Fruit fly (Drosophila melanogaster) whole organism, prepupa: Measurements from ENCODE around the gene CG34007.

Experiments used
- CG10631 ChIP-seq: fragments of 200-800 bp; sonication (Bioruptor generic); optimal IDR thresholded peaks from 2 replicates; lab custom pipeline; 2016; ENCODE audit warnings: missing biosample characterization, missing genetic modification characterization
- CG10669 ChIP-seq: fragments of 200-800 bp; sonication (Bioruptor generic); optimal IDR thresholded peaks from 3 replicates; lab custom pipeline; 2018; ENCODE audit warnings: missing biosample characterization, mild to moderate bottlenecking, missing genetic modification characterization, moderate library complexity
- CG11294 ChIP-seq: fragments of 200-800 bp; sonication (Bioruptor generic); IDR thresholded peaks from 2 replicates; pipeline ENCODE4 v1.3.6; 2022; ENCODE audit warnings: missing biosample characterization, missing genetic modification characterization
- CG11762 ChIP-seq: fragments of 200-800 bp; sonication (Bioruptor generic); optimal IDR thresholded peaks from 3 replicates; lab custom pipeline; 2016; ENCODE audit warnings: missing biosample characterization, missing genetic modification characterization; ENCODE audit not compliant: insufficient read depth
- CG11902 ChIP-seq: fragments of 200-800 bp; sonication (Bioruptor generic); optimal IDR thresholded peaks from 3 replicates; lab custom pipeline; 2016; ENCODE audit warnings: missing biosample characterization, missing genetic modification characterization
- CG15336 ChIP-seq: fragments of 200-800 bp; sonication (Bioruptor generic); IDR thresholded peaks from 2 replicates; pipeline ENCODE4 v1.3.6; 2022; ENCODE audit warnings: missing biosample characterization, missing genetic modification characterization
- CG1621 ChIP-seq: fragments of 200-800 bp; sonication (Bioruptor generic); optimal IDR thresholded peaks from 3 replicates; lab custom pipeline; 2018; ENCODE audit warnings: missing biosample characterization, mild to moderate bottlenecking, missing genetic modification characterization
- CG16779 ChIP-seq: fragments of 200-800 bp; sonication (Bioruptor generic); optimal IDR thresholded peaks from 3 replicates; lab custom pipeline; 2017; ENCODE audit warnings: missing biosample characterization, mild to moderate bottlenecking, missing genetic modification characterization
- CG31627 ChIP-seq: fragments of 200-800 bp; sonication (Bioruptor generic); optimal IDR thresholded peaks from 3 replicates; lab custom pipeline; 2016; ENCODE audit warnings: missing biosample characterization, missing genetic modification characterization
- CG32006 ChIP-seq: fragments of 200-800 bp; sonication (Bioruptor generic); optimal IDR thresholded peaks from 3 replicates; lab custom pipeline; 2017; ENCODE audit warnings: missing biosample characterization, mild to moderate bottlenecking, missing genetic modification characterization
- CG34406 ChIP-seq: fragments of 200-800 bp; sonication (Bioruptor generic); optimal IDR thresholded peaks from 3 replicates; lab custom pipeline; 2016; ENCODE audit warnings: missing biosample characterization, missing genetic modification characterization
- CG3919 ChIP-seq: fragments of 200-800 bp; sonication (Bioruptor generic); optimal IDR thresholded peaks from 3 replicates; lab custom pipeline; 2016; ENCODE audit warnings: missing biosample characterization, missing genetic modification characterization
- CG4318 ChIP-seq: fragments of 200-800 bp; sonication (Bioruptor generic); optimal IDR thresholded peaks from 3 replicates; lab custom pipeline; 2017; ENCODE audit warnings: missing biosample characterization, mild to moderate bottlenecking, missing genetic modification characterization
- CG6276 ChIP-seq: fragments of 200-800 bp; sonication (Bioruptor generic); optimal IDR thresholded peaks from 2 replicates; lab custom pipeline; 2017; ENCODE audit warnings: missing biosample characterization, mild to moderate bottlenecking, missing genetic modification characterization
- CG6792 ChIP-seq: fragments of 200-800 bp; sonication (Bioruptor generic); optimal IDR thresholded peaks from 3 replicates; lab custom pipeline; 2016; ENCODE audit warnings: missing biosample characterization, missing genetic modification characterization
- CG6808 ChIP-seq: fragments of 200-800 bp; sonication (Bioruptor generic); optimal IDR thresholded peaks from 3 replicates; lab custom pipeline; 2017; ENCODE audit warnings: missing biosample characterization, missing genetic modification characterization, mild to moderate bottlenecking, moderate library complexity, missing genetic modification reagents
- CG6854 ChIP-seq: fragments of 200-800 bp; sonication (Bioruptor generic); optimal IDR thresholded peaks from 2 replicates; lab custom pipeline; 2017; ENCODE audit warnings: missing biosample characterization, mild to moderate bottlenecking, missing genetic modification characterization
- CG7368 ChIP-seq: fragments of 200-800 bp; sonication (Bioruptor generic); optimal IDR thresholded peaks from 3 replicates; lab custom pipeline; 2016; ENCODE audit warnings: missing biosample characterization, missing genetic modification characterization
- CG8319 ChIP-seq: fragments of 200-800 bp; sonication (Bioruptor generic); optimal IDR thresholded peaks from 3 replicates; lab custom pipeline; 2016; ENCODE audit warnings: missing biosample characterization, missing genetic modification characterization
- CG8632 ChIP-seq: fragments of 200-800 bp; sonication (Bioruptor generic); optimal IDR thresholded peaks from 3 replicates; lab custom pipeline; 2016; ENCODE audit warnings: missing biosample characterization, missing genetic modification characterization
- CG9139 ChIP-seq: fragments of 200-800 bp; sonication (Bioruptor generic); optimal IDR thresholded peaks from 3 replicates; lab custom pipeline; 2017; ENCODE audit warnings: missing biosample characterization, mild to moderate bottlenecking, missing genetic modification characterization
- Eip75B ChIP-seq: fragments of 200-800 bp; sonication (Bioruptor generic); optimal IDR thresholded peaks from 3 replicates; lab custom pipeline; 2016; ENCODE audit warnings: missing biosample characterization, missing genetic modification characterization
- Eip78C ChIP-seq: fragments of 200-800 bp; sonication (Bioruptor generic); peaks from one replicate; lab custom pipeline; 2016; ENCODE audit warnings: missing biosample characterization, missing genetic modification characterization
- Eip93F ChIP-seq: fragments of 200-800 bp; sonication (Bioruptor generic); optimal IDR thresholded peaks from 2 replicates; lab custom pipeline; 2016; ENCODE audit warnings: missing biosample characterization, mild to moderate bottlenecking, missing genetic modification characterization
- Ets21C ChIP-seq: fragments of 200-800 bp; sonication (Bioruptor generic); optimal IDR thresholded peaks from 3 replicates; lab custom pipeline; 2016; ENCODE audit warnings: missing biosample characterization, missing genetic modification characterization
- Ets96B ChIP-seq: fragments of 200-800 bp; optimal IDR thresholded peaks from 2 replicates; lab custom pipeline; 2019; ENCODE audit warnings: missing biosample characterization, mild to moderate bottlenecking, missing genetic modification characterization, moderate library complexity
- Gug ChIP-seq: fragments of 200-800 bp; sonication (Bioruptor generic); IDR thresholded peaks from 2 replicates; pipeline ENCODE4 v1.3.6; 2022; ENCODE audit warnings: missing biosample characterization, missing genetic modification characterization
- Hr38 ChIP-seq: sonication (Bioruptor generic); optimal IDR thresholded peaks from 2 replicates; lab custom pipeline; 2016; ENCODE audit warnings: missing biosample characterization, missing genetic modification characterization
- Hr4 ChIP-seq: fragments of 200-800 bp; sonication (Bioruptor generic); optimal IDR thresholded peaks from 3 replicates; lab custom pipeline; 2016; ENCODE audit warnings: missing biosample characterization, missing genetic modification characterization
- Lpt ChIP-seq: fragments of 200-800 bp; sonication (Bioruptor generic); optimal IDR thresholded peaks from 3 replicates; lab custom pipeline; 2016; ENCODE audit warnings: missing biosample characterization, missing genetic modification characterization
- Met ChIP-seq: fragments of 200-800 bp; sonication (Bioruptor generic); optimal IDR thresholded peaks from 3 replicates; lab custom pipeline; 2016; ENCODE audit warnings: missing biosample characterization, missing genetic modification characterization
- OdsH ChIP-seq: fragments of 200-800 bp; sonication (Bioruptor generic); optimal IDR thresholded peaks from 3 replicates; lab custom pipeline; 2016; ENCODE audit warnings: missing biosample characterization, missing genetic modification characterization
- Smox ChIP-seq: fragments of 200-800 bp; sonication (Bioruptor generic); optimal IDR thresholded peaks from 3 replicates; lab custom pipeline; 2016; ENCODE audit warnings: missing biosample characterization, missing genetic modification characterization
- Sox14 ChIP-seq: fragments of 200-800 bp; sonication (Bioruptor generic); optimal IDR thresholded peaks from 3 replicates; lab custom pipeline; 2016; ENCODE audit warnings: missing biosample characterization, missing genetic modification characterization
- achi ChIP-seq: fragments of 200-800 bp; sonication (Bioruptor generic); optimal IDR thresholded peaks from 3 replicates; lab custom pipeline; 2016; ENCODE audit warnings: missing biosample characterization, missing genetic modification characterization
- acj6 ChIP-seq: fragments of 200-800 bp; sonication (Bioruptor generic); optimal IDR thresholded peaks from 3 replicates; lab custom pipeline; 2016; ENCODE audit warnings: missing biosample characterization, missing genetic modification characterization
- dac ChIP-seq: fragments of 200-800 bp; sonication (Bioruptor generic); optimal IDR thresholded peaks from 2 replicates; lab custom pipeline; 2017; ENCODE audit warnings: missing biosample characterization, mild to moderate bottlenecking, missing genetic modification characterization
- esn ChIP-seq: fragments of 200-800 bp; sonication (Bioruptor generic); optimal IDR thresholded peaks from 2 replicates; lab custom pipeline; 2016; ENCODE audit warnings: missing biosample characterization, mild to moderate bottlenecking, missing genetic modification characterization, moderate library complexity
- fd59A ChIP-seq: fragments of 200-800 bp; sonication (Bioruptor generic); optimal IDR thresholded peaks from 2 replicates; lab custom pipeline; 2017; ENCODE audit warnings: missing biosample characterization, mild to moderate bottlenecking, missing genetic modification characterization, missing genetic modification reagents
- fd85E ChIP-seq: fragments of 200-800 bp; sonication (Bioruptor generic); optimal IDR thresholded peaks from 3 replicates; lab custom pipeline; 2016; ENCODE audit warnings: missing biosample characterization, missing genetic modification characterization
- fkh ChIP-seq: fragments of 200-800 bp; sonication (Bioruptor generic); optimal IDR thresholded peaks from 3 replicates; lab custom pipeline; 2017; ENCODE audit warnings: missing biosample characterization, mild to moderate bottlenecking, missing genetic modification characterization, moderate library complexity
- lz ChIP-seq: fragments of 200-800 bp; sonication (Bioruptor generic); optimal IDR thresholded peaks from 3 replicates; lab custom pipeline; 2016; ENCODE audit warnings: missing biosample characterization, missing genetic modification characterization
- net ChIP-seq: fragments of 200-800 bp; sonication (Bioruptor generic); optimal IDR thresholded peaks from 3 replicates; lab custom pipeline; 2016; ENCODE audit warnings: missing biosample characterization, missing genetic modification characterization
- pdm3 ChIP-seq: fragments of 200-800 bp; sonication (Bioruptor generic); optimal IDR thresholded peaks from 3 replicates; lab custom pipeline; 2016; ENCODE audit warnings: missing biosample characterization, missing genetic modification characterization
- salr ChIP-seq, 2 experiments: fragments of 200-800 bp; sonication (Bioruptor generic); optimal IDR thresholded peaks; 3 replicates each; lab custom pipeline; 2016 to 2018; ENCODE audit warnings: missing biosample characterization in 2 of 2, missing genetic modification characterization in 2 of 2, mild to moderate bottlenecking in 1 of 2
- ss ChIP-seq, 2 experiments: fragments of 200-800 bp; sonication (Bioruptor generic); optimal IDR thresholded peaks; 2 replicates in 1 of 2; 3 replicates in 1 of 2; lab custom pipeline; 2017 to 2018; ENCODE audit warnings: mild to moderate bottlenecking in 2 of 2, missing biosample characterization in 2 of 2, missing genetic modification characterization in 2 of 2, moderate library complexity in 1 of 2
- svp ChIP-seq: fragments of 200-800 bp; sonication (Bioruptor generic); peaks from one replicate; lab custom pipeline; 2016; ENCODE audit warnings: missing biosample characterization, missing genetic modification characterization
- vri ChIP-seq: fragments of 200-800 bp; sonication (Bioruptor generic); optimal IDR thresholded peaks from 3 replicates; lab custom pipeline; 2016; ENCODE audit warnings: missing biosample characterization, mild to moderate bottlenecking, missing genetic modification characterization

CG34007 gene

dm6 chr2L:20478549-20479238 lies 16.1 kb upstream of the CG34007 start (continued):
- TF ChIP-seq Ets96B (tag; lab: Kevin White, UChicago) (peak; percentile 21), dac (GFP tag; lab: Kevin White, UChicago) (no peak), acj6 (GFP tag; lab: Kevin White, UChicago) (peak; percentile 26), CG15336 (GFP tag; lab: Robert Waterston, UW) (peak; percentile 71), OdsH (GFP tag; lab: Kevin White, UChicago) (peak; percentile 34), pdm3 (GFP tag; lab: Kevin White, UChicago) (peak; percentile 28), Ets21C (GFP tag; lab: Kevin White, UChicago) (no peak), CG7368 (GFP tag; lab: Kevin White, UChicago) (no peak), CG11762 (GFP tag; lab: Kevin White, UChicago) (no peak), svp (peak; percentile 61), fd85E (GFP tag; lab: Kevin White, UChicago) (no peak), lz (GFP tag; lab: Kevin White, UChicago) (no peak), fkh (GFP tag; lab: Kevin White, UChicago) (no peak), vri (no peak), achi (GFP tag; lab: Kevin White, UChicago) (peak; percentile 51), CG3919 (GFP tag; lab: Kevin White, UChicago) (peak; percentile 25), CG34406 (no peak), CG6854 (GFP tag; lab: Kevin White, UChicago) (no peak), CG6808 (GFP tag; lab: Kevin White, UChicago) (no peak), Hr38 (GFP tag; lab: Kevin White, UChicago) (no peak), CG6792 (GFP tag; lab: Kevin White, UChicago) (no peak), CG4318 (GFP tag; lab: Kevin White, UChicago) (peak; percentile 34), Hr4 (GFP tag; lab: Kevin White, UChicago) (peak; percentile 34), CG32006 (GFP tag; lab: Kevin White, UChicago) (peak; percentile 67), Eip93F (GFP tag; lab: Kevin White, UChicago) (no peak), Gug (GFP tag; lab: Robert Waterston, UW) (0 out of 2 replicates have a peak, but pooled peaks have one; percentile 11), Lpt (GFP tag; lab: Kevin White, UChicago) (peak; percentile 8), ss (GFP tag; optimal IDR thresholded peaks at IDR 0.05; lab: Kevin White, UChicago) (no peak), net (GFP tag; lab: Kevin White, UChicago) (peak; percentile 8), Smox (no peak), CG8632 (GFP tag; lab: Kevin White, UChicago) (no peak)

dm6 chr2L:20479694-20480093 lies 15.1 kb upstream of the CG34007 start:
- no peak for TF ChIP-seq CG11902 (GFP tag; lab: Kevin White, UChicago)
- TF ChIP-seq CG16779 (tag; lab: Kevin White, UChicago) = no peak
- TF ChIP-seq CG6854 (GFP tag; lab: Kevin White, UChicago) = no peak
- TF ChIP-seq CG1621 = no peak
- no peak for TF ChIP-seq CG8319
- peak; percentile 20 for TF ChIP-seq CG10631 (GFP tag; lab: Kevin White, UChicago)
- peak; percentile 44; the same call in 1 of the 2 replicates for TF ChIP-seq Gug (GFP tag; lab: Robert Waterston, UW)
- TF ChIP-seq Ets21C (GFP tag; lab: Kevin White, UChicago) = no peak
- no peak for TF ChIP-seq CG8632 (GFP tag; lab: Kevin White, UChicago)
- TF ChIP-seq CG10669 (GFP tag; lab: Kevin White, UChicago) = no peak
- peak; percentile 9 for TF ChIP-seq Ets96B (tag; lab: Kevin White, UChicago)
- TF ChIP-seq salr (GFP tag; optimal IDR thresholded peaks at IDR 0.05; lab: Kevin White, UChicago) = no peak
- TF ChIP-seq Eip75B (GFP tag; lab: Kevin White, UChicago) = no peak
- TF ChIP-seq Smox = no peak
- TF ChIP-seq acj6 (GFP tag; lab: Kevin White, UChicago) = no peak
- no peak for TF ChIP-seq CG11294 (GFP tag; lab: Robert Waterston, UW)
- no peak for TF ChIP-seq esn (GFP tag; lab: Kevin White, UChicago)
- TF ChIP-seq pdm3 (GFP tag; lab: Kevin White, UChicago) = peak; percentile 3
- TF ChIP-seq CG6276 (GFP tag; lab: Kevin White, UChicago) = peak; percentile 26
- no peak for TF ChIP-seq Eip93F (GFP tag; lab: Kevin White, UChicago)
- TF ChIP-seq CG6808 (GFP tag; lab: Kevin White, UChicago) = no peak
- TF ChIP-seq Met (GFP tag; lab: Kevin White, UChicago) = no peak
- no peak for TF ChIP-seq fd59A (GFP tag; lab: Kevin White, UChicago)
- TF ChIP-seq net (GFP tag; lab: Kevin White, UChicago) = no peak
- TF ChIP-seq Eip78C (GFP tag; lab: Kevin White, UChicago) = peak; percentile 57
- TF ChIP-seq Sox14 (GFP tag; lab: Kevin White, UChicago) = no peak
- TF ChIP-seq Hr4 (GFP tag; lab: Kevin White, UChicago) = peak; percentile 54
- no peak for TF ChIP-seq CG9139
- TF ChIP-seq CG31627 = no peak
